Fruit fly (Drosophila melanogaster) whole organism, adult: ENCODE data around the gene CG3655.

Experiments
- CG11617 ChIP-seq: fragments of 200-800 bp; sonication (Bioruptor generic); optimal IDR thresholded peaks from 2 replicates; lab custom pipeline; 2017; ENCODE audit warnings: mild to moderate bottlenecking, missing biosample characterization, missing genetic modification reagents, missing genetic modification characterization
- CG12768 ChIP-seq: fragments of 200-800 bp; sonication (Bioruptor generic); optimal IDR thresholded peaks from 2 replicates; lab custom pipeline; 2017; ENCODE audit warnings: missing biosample characterization, missing genetic modification characterization, mild to moderate bottlenecking, moderate library complexity, missing genetic modification reagents
- CG14711 ChIP-seq: fragments of 200-800 bp; sonication (Bioruptor generic); optimal IDR thresholded peaks from 2 replicates; lab custom pipeline; 2018; ENCODE audit warnings: missing biosample characterization, mild to moderate bottlenecking, missing genetic modification characterization, moderate library complexity
- CG1620 ChIP-seq: fragments of 200-800 bp; sonication (Bioruptor generic); optimal IDR thresholded peaks from 2 replicates; lab custom pipeline; 2016; ENCODE audit warnings: missing biosample characterization, missing genetic modification characterization
- CG33017 ChIP-seq: fragments of 200-800 bp; sonication (Bioruptor generic); optimal IDR thresholded peaks from 2 replicates; lab custom pipeline; 2018; ENCODE audit warnings: missing biosample characterization, mild to moderate bottlenecking, missing genetic modification characterization, moderate library complexity
- CG5204 ChIP-seq: fragments of 200-800 bp; sonication (Bioruptor generic); optimal IDR thresholded peaks from 2 replicates; lab custom pipeline; 2016; ENCODE audit warnings: missing biosample characterization, missing genetic modification characterization
- CG7045 ChIP-seq: fragments of 200-800 bp; sonication (Bioruptor generic); optimal IDR thresholded peaks from 2 replicates; lab custom pipeline; 2017; ENCODE audit warnings: missing biosample characterization, mild to moderate bottlenecking, missing genetic modification characterization
- CG7101 ChIP-seq: fragments of 200-800 bp; sonication (Bioruptor generic); optimal IDR thresholded peaks from 2 replicates; lab custom pipeline; 2018; ENCODE audit warnings: missing biosample characterization, mild to moderate bottlenecking, missing genetic modification characterization, moderate library complexity
- Clk ChIP-seq: fragments of 200-800 bp; sonication (Bioruptor generic); optimal IDR thresholded peaks from 2 replicates; lab custom pipeline; 2017; ENCODE audit warnings: missing biosample characterization, missing genetic modification characterization
- Crg-1 ChIP-seq: fragments of 200-800 bp; sonication (Bioruptor generic); optimal IDR thresholded peaks from 2 replicates; lab custom pipeline; 2016; ENCODE audit warnings: missing biosample characterization, missing genetic modification characterization
- Hr96 ChIP-seq: fragments of 200-800 bp; sonication (Bioruptor generic); optimal IDR thresholded peaks from 2 replicates; lab custom pipeline; 2016; ENCODE audit warnings: missing biosample characterization, missing genetic modification characterization
- Mnt ChIP-seq: fragments of 200-800 bp; sonication (Bioruptor generic); optimal IDR thresholded peaks from 2 replicates; lab custom pipeline; 2016; ENCODE audit warnings: missing biosample characterization, mild to moderate bottlenecking, missing genetic modification characterization
- bab1 ChIP-seq: fragments of 200-800 bp; sonication (Bioruptor generic); optimal IDR thresholded peaks from 3 replicates; lab custom pipeline; 2019; ENCODE audit warnings: missing biosample characterization, mild to moderate bottlenecking, missing genetic modification characterization, moderate library complexity
- cic ChIP-seq: fragments of 200-800 bp; sonication (Bioruptor generic); optimal IDR thresholded peaks from 2 replicates; lab custom pipeline; 2017; ENCODE audit warnings: missing biosample characterization, mild to moderate bottlenecking, missing genetic modification characterization, moderate library complexity
- cnc ChIP-seq, 2 experiments: fragments of >200 bp; optimal IDR thresholded peaks; 2 replicates each; lab custom pipeline; 2017
- kay ChIP-seq: fragments of 200-800 bp; sonication (Bioruptor generic); peaks from one replicate; lab custom pipeline; 2016; ENCODE audit warnings: missing biosample characterization, missing genetic modification characterization, borderline replicate concordance
- ovo ChIP-seq: fragments of 200-800 bp; sonication (Bioruptor generic); optimal IDR thresholded peaks from 2 replicates; lab custom pipeline; 2016; ENCODE audit warnings: missing biosample characterization, missing genetic modification characterization
- pad ChIP-seq: fragments of 200-800 bp; sonication (Bioruptor generic); optimal IDR thresholded peaks from 3 replicates; lab custom pipeline; 2017; ENCODE audit warnings: missing biosample characterization, missing genetic modification characterization, mild to moderate bottlenecking, moderate library complexity, missing genetic modification reagents
- tj ChIP-seq: fragments of 200-800 bp; sonication (Bioruptor generic); optimal IDR thresholded peaks from 3 replicates; lab custom pipeline; 2017; ENCODE audit warnings: missing biosample characterization, mild to moderate bottlenecking, missing genetic modification characterization, moderate library complexity
- toe ChIP-seq: fragments of 200-800 bp; sonication (Bioruptor generic); optimal IDR thresholded peaks from 2 replicates; lab custom pipeline; 2016; ENCODE audit warnings: missing biosample characterization, missing genetic modification characterization

CG3655 gene

DNA sequence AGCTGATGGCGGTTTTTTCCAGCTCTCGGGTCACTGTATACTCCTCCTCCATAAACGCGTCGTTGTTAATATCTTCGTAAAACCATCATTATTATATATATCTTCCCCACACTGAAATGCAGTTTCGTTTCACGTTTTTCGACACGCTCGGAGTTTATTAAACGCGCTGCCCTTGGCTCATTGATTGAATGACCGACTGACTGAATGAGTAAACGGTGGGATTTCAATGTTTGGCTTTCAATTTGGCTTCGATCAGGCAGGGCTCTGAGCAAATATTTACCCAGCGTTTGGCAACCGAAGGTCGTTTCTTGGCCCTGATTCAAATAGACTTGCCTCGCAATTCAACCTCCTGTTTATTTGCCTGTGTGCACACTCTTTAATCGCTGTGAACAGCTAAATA, 24.5 kb downstream of the CG3655 start:
- TF ChIP-seq ovo (GFP tag; lab: Kevin White, UChicago) (no peak), CG14711 (tag; lab: Kevin White, UChicago) (no peak), CG7101 (tag; lab: Kevin White, UChicago) (no peak), cnc (optimal IDR thresholded peaks at IDR 0.05; lab: Kevin White, UChicago) (no peak), cic (GFP tag; lab: Kevin White, UChicago) (no peak), CG1620 (GFP tag; lab: Kevin White, UChicago) (no peak), Clk (GFP tag; lab: Kevin White, UChicago) (no peak), CG33017 (tag; lab: Kevin White, UChicago) (no peak), CG11617 (GFP tag; lab: Kevin White, UChicago) (no peak), tj (GFP tag; lab: Kevin White, UChicago) (no peak), CG7045 (GFP tag; lab: Kevin White, UChicago) (no peak), kay (GFP tag; lab: Kevin White, UChicago) (no peak), Hr96 (GFP tag; lab: Kevin White, UChicago) (no peak), toe (no peak), Crg-1 (GFP tag; lab: Kevin White, UChicago) (no peak), CG12768 (no peak), CG5204 (GFP tag; lab: Kevin White, UChicago) (no peak)

DNA sequence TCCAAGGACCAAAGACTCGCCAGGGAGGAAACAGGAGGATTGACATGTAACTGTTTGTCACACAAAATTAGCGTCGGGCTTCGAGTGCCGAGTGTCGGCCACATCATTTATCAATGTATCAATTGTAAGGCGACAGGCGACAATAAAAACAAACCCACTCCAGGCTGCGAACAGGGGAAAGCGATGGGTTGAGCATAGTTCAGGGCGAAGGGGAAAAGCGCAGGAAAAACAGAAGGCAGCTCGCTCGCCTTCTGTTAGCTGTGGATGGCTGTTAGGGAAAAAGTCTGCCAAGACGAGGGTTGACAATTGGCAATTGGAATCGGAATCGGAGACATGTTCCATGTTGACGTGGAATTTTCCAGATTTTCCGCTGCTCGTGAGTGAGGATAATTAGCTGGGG, 25.4 kb downstream of the CG3655 start:
- TF ChIP-seq Clk (GFP tag; lab: Kevin White, UChicago): no peak
- no peak for TF ChIP-seq CG7101 (tag; lab: Kevin White, UChicago)
- peak; percentile 19 for TF ChIP-seq kay (GFP tag; lab: Kevin White, UChicago)
- TF ChIP-seq CG11617 (GFP tag; lab: Kevin White, UChicago): no peak

DNA sequence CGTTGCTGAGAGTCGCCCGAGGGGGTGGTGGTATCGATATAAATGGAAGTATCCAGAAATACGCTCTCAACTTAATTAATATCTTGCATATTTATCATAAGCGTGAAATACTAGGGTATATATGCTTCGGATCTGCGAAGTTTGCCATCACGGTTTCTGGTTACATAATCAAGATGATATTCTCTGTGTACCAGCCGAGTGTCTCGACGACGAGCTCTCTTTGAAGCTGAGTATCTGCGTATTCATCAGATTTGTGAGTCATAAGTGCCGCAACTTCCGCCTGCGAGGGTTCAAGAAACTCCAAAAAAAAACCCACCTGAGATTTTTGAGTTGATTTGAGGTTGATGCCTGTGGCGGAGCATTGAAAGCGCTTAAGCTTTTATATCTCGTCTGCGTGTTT, 27.1 kb downstream of the CG3655 start:
- TF ChIP-seq CG1620 (GFP tag; lab: Kevin White, UChicago) (no peak), tj (GFP tag; lab: Kevin White, UChicago) (no peak), CG11617 (GFP tag; lab: Kevin White, UChicago) (no peak), Mnt (GFP tag; lab: Kevin White, UChicago) (no peak)

DNA sequence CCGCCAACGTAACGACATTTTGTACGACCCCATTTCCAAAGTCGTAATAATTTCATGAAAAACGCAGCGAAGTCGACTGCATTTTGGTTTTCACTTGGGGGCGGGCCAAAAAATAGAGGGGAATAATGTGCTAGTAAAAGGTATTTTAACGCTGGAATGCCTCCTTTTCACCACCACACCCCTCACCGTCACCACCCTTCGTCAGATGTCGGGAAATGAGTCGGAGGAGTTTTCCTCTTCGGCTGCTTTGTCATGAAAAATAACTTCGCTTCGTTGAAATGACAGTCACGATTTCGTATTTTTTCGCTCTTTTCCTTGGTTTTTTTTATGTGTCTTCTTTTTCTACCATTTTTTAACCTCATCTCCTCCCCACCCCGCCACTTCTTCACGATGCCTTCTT, 30.9 kb downstream of the CG3655 start:
- TF ChIP-seq ovo (GFP tag; lab: Kevin White, UChicago) (no peak), Mnt (GFP tag; lab: Kevin White, UChicago) (no peak), CG14711 (tag; lab: Kevin White, UChicago) (no peak), Hr96 (GFP tag; lab: Kevin White, UChicago) (no peak), Crg-1 (GFP tag; lab: Kevin White, UChicago) (no peak), kay (GFP tag; lab: Kevin White, UChicago) (no peak), CG11617 (GFP tag; lab: Kevin White, UChicago) (no peak), CG5204 (GFP tag; lab: Kevin White, UChicago) (no peak), CG33017 (tag; lab: Kevin White, UChicago) (no peak), CG7101 (tag; lab: Kevin White, UChicago) (no peak), pad (no peak), toe (no peak), cnc (optimal IDR thresholded peaks at IDR 0.05; lab: Kevin White, UChicago) (no peak), CG7045 (GFP tag; lab: Kevin White, UChicago) (no peak), CG12768 (no peak), Clk (GFP tag; lab: Kevin White, UChicago) (no peak), cic (GFP tag; lab: Kevin White, UChicago) (no peak), bab1 (no peak), CG1620 (GFP tag; lab: Kevin White, UChicago) (no peak), tj (GFP tag; lab: Kevin White, UChicago) (no peak)

DNA sequence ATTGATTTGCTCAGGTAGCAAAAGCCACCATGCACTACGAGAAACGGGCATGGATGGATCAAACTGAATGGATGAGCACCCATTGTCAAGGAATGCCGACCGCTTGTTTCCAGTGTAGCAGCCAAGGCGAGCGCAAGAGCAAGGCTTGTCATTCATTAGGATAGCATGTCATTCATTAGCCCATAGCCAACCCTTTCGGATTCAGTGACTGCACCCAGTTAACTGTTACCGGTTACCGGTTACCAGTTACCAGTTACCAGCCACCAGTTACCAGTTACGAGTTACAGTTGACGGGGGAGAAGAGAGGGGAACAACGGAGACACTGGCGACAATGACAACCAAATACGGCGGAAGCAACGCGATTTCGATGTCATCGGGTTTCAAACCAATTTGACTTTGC, 35.1 kb downstream of the CG3655 start:
- no peak for TF ChIP-seq CG12768
- TF ChIP-seq toe: no peak
- TF ChIP-seq tj (GFP tag; lab: Kevin White, UChicago): no peak
- no peak for TF ChIP-seq ovo (GFP tag; lab: Kevin White, UChicago)
- no peak for TF ChIP-seq cic (GFP tag; lab: Kevin White, UChicago)
- TF ChIP-seq pad: no peak
- TF ChIP-seq Clk (GFP tag; lab: Kevin White, UChicago): no peak
- TF ChIP-seq kay (GFP tag; lab: Kevin White, UChicago): no peak
- no peak for TF ChIP-seq CG5204 (GFP tag; lab: Kevin White, UChicago)
- no peak for TF ChIP-seq Crg-1 (GFP tag; lab: Kevin White, UChicago)
- no peak for TF ChIP-seq Hr96 (GFP tag; lab: Kevin White, UChicago)
- TF ChIP-seq CG14711 (tag; lab: Kevin White, UChicago): no peak

DNA sequence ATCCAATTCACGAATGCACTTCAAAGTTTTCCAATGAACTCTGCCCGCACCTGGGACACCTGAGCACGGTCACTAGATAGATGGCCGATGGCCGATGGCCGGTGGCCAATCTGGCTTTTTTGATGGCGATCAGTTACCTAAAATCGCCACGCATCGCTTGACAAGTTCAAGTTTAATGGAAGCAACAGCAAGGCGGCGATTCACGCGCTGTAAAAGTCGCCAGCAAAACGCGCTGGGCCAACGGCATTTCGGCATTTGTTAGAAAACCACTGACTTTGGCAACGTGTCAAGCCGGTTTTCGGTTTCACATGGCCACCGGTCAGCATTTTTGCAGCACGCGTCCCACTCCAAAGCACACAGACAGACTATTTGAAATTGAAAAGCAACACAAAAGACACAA, 40.3 kb downstream of the CG3655 start:
- TF ChIP-seq CG5204 (GFP tag; lab: Kevin White, UChicago) (no peak), Mnt (GFP tag; lab: Kevin White, UChicago) (no peak), Hr96 (GFP tag; lab: Kevin White, UChicago) (no peak), tj (GFP tag; lab: Kevin White, UChicago) (no peak), CG12768 (no peak), kay (GFP tag; lab: Kevin White, UChicago) (no peak), Clk (GFP tag; lab: Kevin White, UChicago) (no peak), cnc (optimal IDR thresholded peaks at IDR 0.05; lab: Kevin White, UChicago) (no peak), CG11617 (GFP tag; lab: Kevin White, UChicago) (no peak), bab1 (no peak), CG1620 (GFP tag; lab: Kevin White, UChicago) (no peak), CG7045 (GFP tag; lab: Kevin White, UChicago) (no peak), pad (no peak), CG7101 (tag; lab: Kevin White, UChicago) (no peak)
